Worm (Caenorhabditis elegans): Measurements from ENCODE around the gene W02A2.9.

The W02A2.9 gene

ce11 chrIV:13327064-13327463 is 20.4 kb upstream of the W02A2.9 start:
- no peak for TF ChIP-seq unc-62 (GFP tag; optimal IDR thresholded peaks at IDR 0.05)

ce11 chrIV:13328059-13328458 is 19.4 kb upstream of the W02A2.9 start, which contains the start of gene far-6:
Gene far-6 (plus strand): TSS chrIV:13328359.
- TF ChIP-seq unc-62 (GFP tag; optimal IDR thresholded peaks at IDR 0.05) = no peak

ce11 chrIV:13330547-13330946 is 16.9 kb upstream of the W02A2.9 start:
- no peak for TF ChIP-seq unc-62 (GFP tag; optimal IDR thresholded peaks at IDR 0.05)

- no peak for TF ChIP-seq unc-62 (GFP tag; optimal IDR thresholded peaks at IDR 0.05)
These were observed 16.2 kb upstream of the W02A2.9 start, which contains the start of gene pqn-74 for ce11 chrIV:13331285-13331684. Gene pqn-74 (minus strand): TSS chrIV:13331406.

ce11 chrIV:13334287-13334686 is 13.2 kb upstream of the W02A2.9 start:
- TF ChIP-seq unc-62 (GFP tag; optimal IDR thresholded peaks at IDR 0.05) = no peak

- no peak for TF ChIP-seq unc-62 (GFP tag; optimal IDR thresholded peaks at IDR 0.05)
These were observed 4.9 kb upstream of the W02A2.9 start, which contains the start of gene W02A2.5 for ce11 chrIV:13342555-13342954. Gene W02A2.5 (plus strand): TSS chrIV:13342855.

- TF ChIP-seq unc-62 (GFP tag; optimal IDR thresholded peaks at IDR 0.05) = no peak
These were observed 1.4 kb upstream of the W02A2.9 start for ce11 chrIV:13346078-13346477.

ce11 chrIV:13348592-13348991 is 1.1 kb downstream of the W02A2.9 start, which contains the start of gene W02A2.12:
Gene W02A2.12 (minus strand): TSS chrIV:13348831.
- TF ChIP-seq unc-62 (GFP tag; optimal IDR thresholded peaks at IDR 0.05) = no peak

ce11 chrIV:13353143-13353773 is 5.8 kb downstream of the W02A2.9 start, which contains the start of the genes rec-8 and mex-5:
Gene rec-8 (minus strand): TSS chrIV:13353193.
Gene mex-5 (plus strand): TSS chrIV:13353723.
- no peak for TF ChIP-seq unc-62 (GFP tag; optimal IDR thresholded peaks at IDR 0.05)

ce11 chrIV:13354044-13354443 is 6.6 kb downstream of the W02A2.9 start:
- TF ChIP-seq unc-62 (GFP tag; optimal IDR thresholded peaks at IDR 0.05) = no peak

- no peak for TF ChIP-seq unc-62 (GFP tag; optimal IDR thresholded peaks at IDR 0.05)
These were observed 8.5 kb downstream of the W02A2.9 start for ce11 chrIV:13356005-13356404.

ce11 chrIV:13358488-13358887 is 11.0 kb downstream of the W02A2.9 start, which contains the start of gene W02A2.8:
Gene W02A2.8 (minus strand): TSS chrIV:13358588.
- TF ChIP-seq unc-62 (GFP tag; optimal IDR thresholded peaks at IDR 0.05) = no peak

ce11 chrIV:13360144-13360543 is 12.7 kb downstream of the W02A2.9 start, which contains the start of gene Y62E10A.3:
Gene Y62E10A.3 (minus strand): TSS chrIV:13360244.
- TF ChIP-seq unc-62 (GFP tag; optimal IDR thresholded peaks at IDR 0.05) = no peak

ce11 chrIV:13364869-13365268 is 17.4 kb downstream of the W02A2.9 start, which contains the start of gene srsx-25:
Gene srsx-25 (plus strand): TSS chrIV:13365169.
- no peak for TF ChIP-seq unc-62 (GFP tag; optimal IDR thresholded peaks at IDR 0.05)

- no peak for TF ChIP-seq unc-62 (GFP tag; optimal IDR thresholded peaks at IDR 0.05)
These were observed 21.8 kb downstream of the W02A2.9 start, which contains the start of gene agt-1 for ce11 chrIV:13369120-13369842. Gene agt-1 (minus strand): TSS chrIV:13369412.

ce11 chrIV:13370235-13370739 is 22.8 kb downstream of the W02A2.9 start, which contains the start of the genes rla-2, popl-7 and Y62E10A.24:
Gene rla-2 (minus strand): TSS chrIV:13370285.
Gene popl-7 (plus strand): TSS chrIV:13370689.
Gene Y62E10A.24 (plus strand): TSS chrIV:13370710.
- TF ChIP-seq unc-62 (GFP tag; optimal IDR thresholded peaks at IDR 0.05) = no peak
